Fruit fly (Drosophila melanogaster) whole organism, pupa: ENCODE measurements around the gene alpha-Est5.

Source experiments
- CG14655 ChIP-seq: fragments of 200-800 bp; sonication (Bioruptor generic); optimal IDR thresholded peaks from 3 replicates; lab custom pipeline; 2017; ENCODE audit warnings: mild to moderate bottlenecking, missing biosample characterization, missing genetic modification reagents, missing genetic modification characterization
- CG15710 ChIP-seq: fragments of 200-800 bp; sonication (Bioruptor generic); optimal IDR thresholded peaks from 2 replicates; lab custom pipeline; 2018; ENCODE audit warnings: missing biosample characterization, mild to moderate bottlenecking, missing genetic modification characterization, moderate library complexity
- CG4496 ChIP-seq: fragments of 200-800 bp; sonication (Bioruptor generic); IDR thresholded peaks from 3 replicates; pipeline ENCODE4 v1.3.6; 2022; ENCODE audit warnings: missing biosample characterization, missing genetic modification characterization
- CG8159 ChIP-seq: fragments of 200-800 bp; sonication (Bioruptor generic); optimal IDR thresholded peaks from 3 replicates; lab custom pipeline; 2018; ENCODE audit warnings: missing biosample characterization, mild to moderate bottlenecking, missing genetic modification characterization, moderate library complexity
- CG8301 ChIP-seq: fragments of 200-800 bp; sonication (Bioruptor generic); optimal IDR thresholded peaks from 2 replicates; lab custom pipeline; 2018; ENCODE audit warnings: missing biosample characterization, mild to moderate bottlenecking, missing genetic modification characterization
- D1 ChIP-seq: fragments of 200-800 bp; sonication (Bioruptor generic); optimal IDR thresholded peaks from 2 replicates; lab custom pipeline; 2018; ENCODE audit warnings: missing biosample characterization, mild to moderate bottlenecking, missing genetic modification characterization, moderate library complexity
- EcR ChIP-seq: fragments of 200-800 bp; sonication (Bioruptor generic); optimal IDR thresholded peaks from 3 replicates; lab custom pipeline; 2019; ENCODE audit warnings: missing biosample characterization, missing genetic modification characterization, mild to moderate bottlenecking, moderate library complexity, missing genetic modification reagents
- Ets98B ChIP-seq: fragments of 200-800 bp; sonication (Bioruptor generic); IDR thresholded peaks from 2 replicates; pipeline ENCODE4 v1.3.6; 2022; ENCODE audit warnings: missing biosample characterization, missing genetic modification characterization
- Pif1A ChIP-seq: fragments of 200-800 bp; sonication (Bioruptor generic); optimal IDR thresholded peaks from 3 replicates; lab custom pipeline; 2016; ENCODE audit warnings: missing biosample characterization, missing genetic modification characterization
- Snoo ChIP-seq: fragments of 200-800 bp; sonication (Bioruptor generic); optimal IDR thresholded peaks from 3 replicates; lab custom pipeline; 2017; ENCODE audit warnings: missing biosample characterization, mild to moderate bottlenecking, missing genetic modification characterization, inconsistent platforms

DNA sequence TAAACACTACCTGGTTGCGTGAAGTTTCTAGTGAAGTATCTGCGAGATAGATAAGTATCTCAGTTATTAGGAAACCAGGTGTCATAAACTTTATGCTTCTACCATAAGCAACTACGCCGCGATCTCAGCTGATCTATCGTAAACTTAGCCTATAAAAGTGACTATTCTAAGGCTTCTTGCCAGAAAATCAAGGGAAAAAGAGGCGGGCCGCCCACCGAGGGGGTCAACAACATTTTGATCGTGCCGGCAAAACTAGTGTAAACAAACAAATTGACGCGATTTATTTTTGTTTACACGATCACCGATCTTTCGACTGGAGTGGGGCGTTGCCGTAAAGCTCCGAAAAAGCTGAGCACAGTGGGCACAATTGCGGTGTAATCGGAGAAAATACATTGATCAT lies 12.0 kb downstream of the alpha-Est5 start:
- TF ChIP-seq Snoo (tag; lab: Kevin White, UChicago): no peak
- TF ChIP-seq CG4496: no peak
- TF ChIP-seq Pif1A (GFP tag; lab: Kevin White, UChicago): no peak
- TF ChIP-seq CG15710 (tag; lab: Kevin White, UChicago): no peak
- no peak for TF ChIP-seq CG8159 (tag; lab: Kevin White, UChicago)
- no peak for TF ChIP-seq Ets98B (GFP tag; lab: Robert Waterston, UW)
- TF ChIP-seq CG8301: no peak
- TF ChIP-seq D1: no peak
- no peak for TF ChIP-seq EcR
- no peak for TF ChIP-seq CG14655 (GFP tag; lab: Kevin White, UChicago)
